Worm (Caenorhabditis elegans): ENCODE data around the gene ZK402.5.

- no peak for TF ChIP-seq flt-1 (GFP tag; IDR thresholded peaks at IDR 0.05)
- TF ChIP-seq ama-1 (optimal IDR thresholded peaks at IDR 0.05): no peak
- TF ChIP-seq hnd-1 (tag; optimal IDR thresholded peaks at IDR 0.05): no peak
- no peak for TF ChIP-seq ceh-36 (tag; optimal IDR thresholded peaks at IDR 0.05)
- no peak for TF ChIP-seq tra-4 (tag; optimal IDR thresholded peaks at IDR 0.05)
- no peak for TF ChIP-seq ets-7 (tag; optimal IDR thresholded peaks at IDR 0.05)
- no peak for TF ChIP-seq ceh-13 (GFP tag; optimal IDR thresholded peaks at IDR 0.05)
These were observed 7.3 kb downstream of the ZK402.5 start, which contains the start of gene F56C3.9 for ce11 chrX:1393891-1394290.
